Worm (Caenorhabditis elegans) whole organism, mixed stage, embryonic: ENCODE results near the gene lido-17.

Experiments
- ceh-39 ChIP-seq: fragments of 150-350 bp; optimal IDR thresholded peaks from 2 replicates; lab custom pipeline; 2014; ENCODE audit warnings: missing biosample characterization, missing genetic modification characterization
- ceh-83 ChIP-seq: fragments of 200-800 bp; sonication (Bioruptor generic); optimal IDR thresholded peaks from 2 replicates; lab custom pipeline; 2018; ENCODE audit warnings: mild to moderate bottlenecking, missing genetic modification characterization, missing compliant biosample characterization
- ces-1 ChIP-seq: fragments of 150-350 bp; optimal IDR thresholded peaks from 2 replicates; lab custom pipeline; 2014; ENCODE audit warnings: missing biosample characterization, missing genetic modification reagents, missing genetic modification characterization
- cnd-1 ChIP-seq: fragments of 200-800 bp; sonication (Bioruptor generic); optimal IDR thresholded peaks from 2 replicates; lab custom pipeline; 2018; ENCODE audit warnings: mild to moderate bottlenecking, missing genetic modification characterization, missing compliant biosample characterization
- flh-1 ChIP-seq: fragments of 200-800 bp; sonication (Bioruptor generic); optimal IDR thresholded peaks from 2 replicates; lab custom pipeline; 2018; ENCODE audit warnings: mild to moderate bottlenecking, missing genetic modification characterization, moderate library complexity, missing compliant biosample characterization
- hlh-1 ChIP-seq: fragments of 150-350 bp; optimal IDR thresholded peaks from 2 replicates; lab custom pipeline; 2014; ENCODE audit warnings: missing biosample characterization, missing genetic modification reagents, missing genetic modification characterization
- mep-1 ChIP-seq: fragments of 150-350 bp; optimal IDR thresholded peaks from 2 replicates; lab custom pipeline; 2017; ENCODE audit warnings: missing biosample characterization, missing genetic modification reagents, missing genetic modification characterization, inconsistent platforms
- mls-2 ChIP-seq: sonication (generic microtip); optimal IDR thresholded peaks from 2 replicates; lab custom pipeline; 2016; ENCODE audit warnings: mild to moderate bottlenecking, missing genetic modification characterization, moderate library complexity, missing compliant biosample characterization
- nhr-237 ChIP-seq: fragments of 150-350 bp; optimal IDR thresholded peaks from 2 replicates; lab custom pipeline; 2014; ENCODE audit warnings: missing biosample characterization, missing genetic modification characterization
- nhr-28 ChIP-seq: fragments of 150-350 bp; optimal IDR thresholded peaks from 2 replicates; lab custom pipeline; 2014; ENCODE audit warnings: missing biosample characterization, missing genetic modification characterization
- snpc-4 ChIP-seq: fragments of 150-350 bp; optimal IDR thresholded peaks from 2 replicates; lab custom pipeline; 2014; ENCODE audit warnings: missing biosample characterization, missing genetic modification characterization
- unc-39 ChIP-seq: fragments of 150-350 bp; optimal IDR thresholded peaks from 2 replicates; lab custom pipeline; 2014; ENCODE audit warnings: missing biosample characterization, missing genetic modification characterization
- unc-62 ChIP-seq: fragments of 150-350 bp; optimal IDR thresholded peaks from 2 replicates; lab custom pipeline; 2014; ENCODE audit warnings: missing biosample characterization, missing genetic modification reagents, missing genetic modification characterization
- ztf-11 ChIP-seq: fragments of 150-350 bp; optimal IDR thresholded peaks from 2 replicates; lab custom pipeline; 2014; ENCODE audit warnings: missing biosample characterization, missing genetic modification characterization

ce11 chrII:9398370-9398901 is 5.8 kb upstream of the lido-17 start, which contains the start of the genes Y51B9A.14 and Y51B9A.8:
- TF ChIP-seq cnd-1 (tag; lab: Kevin White, UChicago) = no peak
- TF ChIP-seq ztf-11 (tag; lab: Kevin White, UChicago) = no peak
- TF ChIP-seq nhr-28 (tag; lab: Kevin White, UChicago) = no peak
- TF ChIP-seq mep-1 = no peak
- no peak for TF ChIP-seq flh-1 (GFP tag; lab: Kevin White, UChicago)
- TF ChIP-seq unc-39 = no peak
- TF ChIP-seq snpc-4 (tag; lab: Kevin White, UChicago) = no peak
- TF ChIP-seq unc-62 (GFP tag; lab: Kevin White, UChicago) = no peak
- no peak for TF ChIP-seq hlh-1 (tag; lab: Kevin White, UChicago)
- no peak for TF ChIP-seq ces-1
- no peak for TF ChIP-seq mls-2
- TF ChIP-seq ceh-39 (tag; lab: Kevin White, UChicago) = no peak
- no peak for TF ChIP-seq nhr-237 (tag; lab: Kevin White, UChicago)
- TF ChIP-seq ceh-83 (GFP tag; lab: Kevin White, UChicago) = no peak
